Fruit fly (Drosophila melanogaster): ENCODE measurements around the gene MsrA.

DNA sequence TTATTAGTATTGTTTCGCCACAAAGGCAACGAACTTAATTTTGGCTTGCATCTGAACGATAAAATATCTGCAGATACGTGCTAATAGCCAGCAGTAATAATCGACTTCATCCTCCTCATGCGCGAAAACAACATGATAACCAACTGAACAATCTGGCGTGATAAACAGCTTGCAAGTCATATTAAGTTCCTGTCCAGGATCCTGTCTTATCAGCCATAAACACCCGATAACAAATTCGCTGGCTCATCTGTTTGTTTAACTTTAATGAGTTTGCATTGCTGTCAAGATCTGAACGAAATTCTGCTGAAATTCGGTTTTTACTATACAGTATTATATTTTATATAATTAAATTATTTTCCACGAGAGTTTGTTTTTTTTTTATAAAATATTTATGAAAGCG lies 2.4 kb downstream of the MsrA start:
- no peak for TF ChIP-seq CG7101 (tag; optimal IDR thresholded peaks at IDR 0.05)
- TF ChIP-seq CG5204 (GFP tag; optimal IDR thresholded peaks at IDR 0.05), result no peak
- TF ChIP-seq CG33017 (tag; optimal IDR thresholded peaks at IDR 0.05), result no peak
